Fruit fly (Drosophila melanogaster): ENCODE results near the gene Nepl5.

The Nepl5 gene

dm6 chr2L:6356686-6357362 lies 24.2 kb upstream of the Nepl5 start (continued):
- TF ChIP-seq Dfd (GFP tag; optimal IDR thresholded peaks at IDR 0.05) (no peak), chm (GFP tag; IDR thresholded peaks at IDR 0.05) (no peak), dati (GFP tag; IDR thresholded peaks at IDR 0.05) (no peak), CG17385 (GFP tag; optimal IDR thresholded peaks at IDR 0.05) (no peak), CG7839 (tag; optimal IDR thresholded peaks at IDR 0.05) (peak; percentile 52), ato (GFP tag; IDR thresholded peaks at IDR 0.05; ENCODE audit: partially characterized antibody) (no peak), nau (GFP tag; optimal IDR thresholded peaks at IDR 0.05) (peak; percentile 32), maf-S (GFP tag; optimal IDR thresholded peaks at IDR 0.05) (peak; percentile 9), CG14667 (GFP tag; IDR thresholded peaks at IDR 0.05) (no peak), Dek (tag; optimal IDR thresholded peaks at IDR 0.05) (no peak), h (optimal IDR thresholded peaks at IDR 0.05) (no peak), CG5245 (GFP tag; optimal IDR thresholded peaks at IDR 0.05) (peak; percentile 54), grn (GFP tag; optimal IDR thresholded peaks at IDR 0.05) (no peak), CG13296 (GFP tag; optimal IDR thresholded peaks at IDR 0.05) (peak; percentile 33), Xbp1 (GFP tag; optimal IDR thresholded peaks at IDR 0.05) (peak; percentile 54), CG10979 (tag; optimal IDR thresholded peaks at IDR 0.05) (peak; percentile 87), Sox100B (GFP tag; optimal IDR thresholded peaks at IDR 0.05) (peak; percentile 28), esg (GFP tag; conservative IDR thresholded peaks at IDR 0.05) (no peak), tx (GFP tag; optimal IDR thresholded peaks at IDR 0.05) (no peak), nom (GFP tag; optimal IDR thresholded peaks at IDR 0.05) (no peak), Side (GFP tag; optimal IDR thresholded peaks at IDR 0.05) (no peak), mirr (GFP tag; optimal IDR thresholded peaks at IDR 0.05) (peak; percentile 51), Hr51 (GFP tag; optimal IDR thresholded peaks at IDR 0.05) (peak in 1 of 2 experiments; percentile 45), CG12155 (GFP tag; optimal IDR thresholded peaks at IDR 0.05) (no peak), tio (GFP tag; optimal IDR thresholded peaks at IDR 0.05) (no peak), klu (GFP tag; IDR thresholded peaks at IDR 0.05) (no peak), trem (tag; optimal IDR thresholded peaks at IDR 0.05) (peak; percentile 46), CG11085 (GFP tag; IDR thresholded peaks at IDR 0.05) (no peak), dimm (GFP tag; IDR thresholded peaks at IDR 0.05) (no peak), Rx (GFP tag; IDR thresholded peaks at IDR 0.05) (no peak), Hey (tag; optimal IDR thresholded peaks at IDR 0.05) (no peak), CG42726 (GFP tag; IDR thresholded peaks at IDR 0.05; ENCODE audit: partially characterized antibody) (0 out of 2 replicates have a peak, but pooled peaks have one; percentile 27), CG31365 (tag; optimal IDR thresholded peaks at IDR 0.05) (no peak), zen (tag; optimal IDR thresholded peaks at IDR 0.05) (peak; percentile 68), crp (GFP tag; optimal IDR thresholded peaks at IDR 0.05) (no peak), gce (GFP tag; IDR thresholded peaks at IDR 0.05) (no peak), MESR4 (GFP tag; optimal IDR thresholded peaks at IDR 0.05) (no peak), CG13775 (GFP tag; optimal IDR thresholded peaks at IDR 0.05) (peak; percentile 1), stwl (tag; optimal IDR thresholded peaks at IDR 0.05) (peak; percentile 23), Dbx (GFP tag; IDR thresholded peaks at IDR 0.05) (no peak), Fer1 (GFP tag; optimal IDR thresholded peaks at IDR 0.05) (peak; percentile 72), sob (GFP tag; IDR thresholded peaks at IDR 0.05) (peak; percentile 61), CG9609 (GFP tag; optimal IDR thresholded peaks at IDR 0.05) (no peak), CG6813 (GFP tag; optimal IDR thresholded peaks at IDR 0.05) (peak; percentile 36), trh (GFP tag; optimal IDR thresholded peaks at IDR 0.05) (no peak), CG2116 (GFP tag; optimal IDR thresholded peaks at IDR 0.05) (no peak), onecut (GFP tag; IDR thresholded peaks at IDR 0.05) (peak; percentile 44), phol (tag; optimal IDR thresholded peaks at IDR 0.05) (peak; percentile 57), ssp (GFP tag; IDR thresholded peaks at IDR 0.05) (no peak), NC2β (GFP tag; optimal IDR thresholded peaks at IDR 0.05) (no peak)

Data from whole organism, embryonic.